Worm (Caenorhabditis elegans) whole organism, mixed stage, embryonic: ENCODE data around the gene sgn-1.

Source experiments
- bed-3 ChIP-seq: fragments of 200-800 bp; sonication (Bioruptor generic); optimal IDR thresholded peaks from 3 replicates; lab custom pipeline; 2018; ENCODE audit warnings: mild to moderate bottlenecking, missing genetic modification characterization, moderate library complexity, missing compliant biosample characterization
- blmp-1 ChIP-seq: fragments of 150-350 bp; optimal IDR thresholded peaks from 2 replicates; lab custom pipeline; 2014; ENCODE audit warnings: missing biosample characterization, missing genetic modification characterization
- ceh-39 ChIP-seq: fragments of 150-350 bp; optimal IDR thresholded peaks from 2 replicates; lab custom pipeline; 2014; ENCODE audit warnings: missing biosample characterization, missing genetic modification characterization
- ces-1 ChIP-seq: fragments of 150-350 bp; optimal IDR thresholded peaks from 2 replicates; lab custom pipeline; 2014; ENCODE audit warnings: missing biosample characterization, missing genetic modification reagents, missing genetic modification characterization
- cnd-1 ChIP-seq: fragments of 200-800 bp; sonication (Bioruptor generic); optimal IDR thresholded peaks from 2 replicates; lab custom pipeline; 2018; ENCODE audit warnings: mild to moderate bottlenecking, missing genetic modification characterization, missing compliant biosample characterization
- elt-1 ChIP-seq: sonication (generic microtip); optimal IDR thresholded peaks from 2 replicates; lab custom pipeline; 2017; ENCODE audit warnings: missing genetic modification characterization, mild to moderate bottlenecking, missing compliant biosample characterization, antibody characterized with exemption, moderate library complexity, borderline replicate concordance; ENCODE audit not compliant: insufficient read depth
- elt-3 ChIP-seq: fragments of 150-350 bp; optimal IDR thresholded peaks from 2 replicates; lab custom pipeline; 2014; ENCODE audit warnings: missing biosample characterization, missing genetic modification characterization
- ham-2 ChIP-seq: fragments of 200-800 bp; sonication (Bioruptor generic); optimal IDR thresholded peaks from 2 replicates; lab custom pipeline; 2018; ENCODE audit warnings: mild to moderate bottlenecking, missing genetic modification characterization, missing compliant biosample characterization
- hlh-1 ChIP-seq: fragments of 150-350 bp; optimal IDR thresholded peaks from 2 replicates; lab custom pipeline; 2014; ENCODE audit warnings: missing biosample characterization, missing genetic modification reagents, missing genetic modification characterization
- lin-32 ChIP-seq: fragments of 200-800 bp; sonication (Bioruptor generic); optimal IDR thresholded peaks from 2 replicates; lab custom pipeline; 2018; ENCODE audit warnings: mild to moderate bottlenecking, missing genetic modification characterization, missing compliant biosample characterization
- lsy-2 ChIP-seq: fragments of 150-350 bp; optimal IDR thresholded peaks from 2 replicates; lab custom pipeline; 2014; ENCODE audit warnings: missing biosample characterization, missing genetic modification characterization
- mab-5 ChIP-seq: fragments of 150-350 bp; optimal IDR thresholded peaks from 2 replicates; lab custom pipeline; 2014; ENCODE audit warnings: missing biosample characterization, missing genetic modification characterization
- mep-1 ChIP-seq: fragments of 150-350 bp; optimal IDR thresholded peaks from 2 replicates; lab custom pipeline; 2017; ENCODE audit warnings: missing biosample characterization, missing genetic modification reagents, missing genetic modification characterization, inconsistent platforms
- nhr-12 ChIP-seq: fragments of 150-350 bp; optimal IDR thresholded peaks from 2 replicates; lab custom pipeline; 2014; ENCODE audit warnings: missing biosample characterization, missing genetic modification characterization
- nhr-2 ChIP-seq: fragments of 150-350 bp; optimal IDR thresholded peaks from 2 replicates; lab custom pipeline; 2014; ENCODE audit warnings: missing biosample characterization, missing genetic modification characterization
- nhr-237 ChIP-seq: fragments of 150-350 bp; optimal IDR thresholded peaks from 2 replicates; lab custom pipeline; 2014; ENCODE audit warnings: missing biosample characterization, missing genetic modification characterization
- nhr-28 ChIP-seq: fragments of 150-350 bp; optimal IDR thresholded peaks from 2 replicates; lab custom pipeline; 2014; ENCODE audit warnings: missing biosample characterization, missing genetic modification characterization
- pha-4 ChIP-seq: fragments of 150-350 bp; optimal IDR thresholded peaks from 2 replicates; lab custom pipeline; 2018; ENCODE audit warnings: missing biosample characterization, missing genetic modification reagents, missing genetic modification characterization
- sem-2 ChIP-seq: fragments of 200-800 bp; sonication (Bioruptor generic); optimal IDR thresholded peaks from 2 replicates; lab custom pipeline; 2018; ENCODE audit warnings: mild to moderate bottlenecking, missing genetic modification characterization, missing compliant biosample characterization
- snpc-4 ChIP-seq: fragments of 150-350 bp; optimal IDR thresholded peaks from 2 replicates; lab custom pipeline; 2014; ENCODE audit warnings: missing biosample characterization, missing genetic modification characterization
- sptf-1 ChIP-seq: sonication (generic microtip); optimal IDR thresholded peaks from 2 replicates; lab custom pipeline; 2017; ENCODE audit warnings: mild to moderate bottlenecking, missing genetic modification characterization, moderate library complexity, missing compliant biosample characterization
- tbx-8 ChIP-seq: fragments of 200-800 bp; sonication (Bioruptor generic); optimal IDR thresholded peaks from 2 replicates; lab custom pipeline; 2018; ENCODE audit warnings: mild to moderate bottlenecking, missing genetic modification characterization, moderate library complexity, missing compliant biosample characterization
- unc-120 ChIP-seq: sonication (generic microtip); optimal IDR thresholded peaks from 2 replicates; lab custom pipeline; 2017; ENCODE audit warnings: missing genetic modification characterization, missing compliant biosample characterization; ENCODE audit not compliant: poor library complexity, severe bottlenecking
- unc-39 ChIP-seq: fragments of 150-350 bp; optimal IDR thresholded peaks from 2 replicates; lab custom pipeline; 2014; ENCODE audit warnings: missing biosample characterization, missing genetic modification characterization
- zip-8 ChIP-seq: fragments of 150-350 bp; optimal IDR thresholded peaks from 2 replicates; lab custom pipeline; 2014; ENCODE audit warnings: missing biosample characterization, missing genetic modification characterization
- ztf-11 ChIP-seq: fragments of 150-350 bp; optimal IDR thresholded peaks from 2 replicates; lab custom pipeline; 2014; ENCODE audit warnings: missing biosample characterization, missing genetic modification characterization

The sgn-1 gene

DNA sequence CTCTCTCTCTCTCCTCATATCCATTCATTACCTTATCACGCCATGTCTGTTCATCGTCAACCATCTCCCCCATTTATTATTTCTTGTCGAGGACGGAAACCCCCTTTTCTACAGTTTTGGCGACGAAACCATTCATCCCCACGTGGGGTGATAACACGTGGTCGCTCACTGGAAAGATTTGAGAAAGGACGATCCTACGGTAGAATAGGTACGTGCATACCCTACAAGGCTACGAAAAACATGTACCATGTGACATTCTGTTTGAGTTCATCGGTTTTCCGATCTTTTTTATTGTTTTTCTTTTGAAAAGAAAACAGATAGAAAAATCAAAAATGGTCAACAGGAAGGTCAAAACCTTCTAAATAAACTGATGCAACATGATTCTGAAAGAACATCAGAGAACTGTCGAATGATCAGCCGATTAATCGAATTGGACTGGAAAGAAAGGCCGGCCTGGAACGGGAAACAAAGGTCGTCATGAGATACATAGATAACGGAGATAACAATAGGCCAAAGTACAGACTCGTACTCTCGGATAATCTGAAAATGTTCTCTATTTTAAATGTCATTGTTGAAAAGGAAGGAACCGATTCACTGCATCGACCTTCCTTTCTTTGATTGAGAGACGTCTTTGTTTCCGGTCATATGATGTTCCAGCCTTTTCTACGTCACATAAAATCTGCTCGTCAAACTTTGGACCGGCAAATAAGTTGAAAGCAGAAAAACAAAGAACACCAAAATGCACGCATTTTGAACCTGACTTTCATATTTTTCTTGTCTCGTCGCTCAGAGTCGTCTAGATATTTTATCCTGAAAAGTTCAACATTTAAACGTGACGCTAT is 41.2 kb downstream of the sgn-1 start:
- TF ChIP-seq lsy-2 (tag; lab: Kevin White, UChicago) (no peak), ham-2 (no peak), nhr-237 (tag; lab: Kevin White, UChicago) (no peak), lin-32 (GFP tag; lab: Kevin White, UChicago) (no peak), sptf-1 (tag; lab: Kevin White, UChicago) (no peak), zip-8 (tag; lab: Kevin White, UChicago) (no peak), nhr-12 (tag; lab: Kevin White, UChicago) (no peak), snpc-4 (tag; lab: Kevin White, UChicago) (no peak), ces-1 (GFP tag; lab: Kevin White, UChicago) (no peak), sem-2 (no peak), elt-1 (no peak), bed-3 (GFP tag; lab: Kevin White, UChicago) (no peak)

- TF ChIP-seq hlh-1 (tag; lab: Kevin White, UChicago) (peak; percentile 19), nhr-2 (tag; lab: Kevin White, UChicago) (no peak)
- TF ChIP-seq, all 35 proteins: peak for 1
Measured at ce11 chrII:8741277-8741676, 42.2 kb downstream of the sgn-1 start.

DNA sequence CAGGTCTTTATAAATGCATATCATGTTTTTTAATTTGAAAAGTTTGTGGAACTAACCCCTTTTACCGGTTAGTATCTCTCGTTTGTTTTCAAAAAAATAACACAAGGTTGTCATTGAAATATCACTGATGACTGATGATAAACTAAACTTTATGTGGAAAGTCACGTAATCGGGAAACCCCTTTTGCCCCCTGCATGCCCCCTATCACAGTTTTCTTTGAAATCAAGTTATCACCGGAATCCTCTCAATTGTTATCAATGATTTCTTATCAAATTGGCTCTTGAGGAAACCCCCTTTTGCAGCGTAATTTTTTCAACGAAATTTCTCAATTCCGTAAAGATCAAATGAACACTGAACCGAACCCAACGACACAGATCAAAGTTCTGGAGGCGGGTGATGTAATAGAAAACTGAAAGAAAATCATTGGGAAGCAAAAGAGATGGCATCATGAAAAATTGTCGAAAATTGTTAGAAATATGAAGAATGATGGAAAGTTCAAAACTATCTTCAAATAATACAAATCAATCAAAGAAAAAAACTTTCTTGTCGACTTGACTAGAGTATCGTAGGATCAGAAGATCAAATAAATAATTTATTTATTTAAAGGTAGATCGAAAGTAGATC is 43.0 kb downstream of the sgn-1 start:
- peak; percentile 14 for TF ChIP-seq nhr-237 (tag; lab: Kevin White, UChicago)
- TF ChIP-seq lsy-2 (tag; lab: Kevin White, UChicago): no peak

ce11 chrII:8738955-8739354 is 44.5 kb downstream of the sgn-1 start:
- TF ChIP-seq hlh-1 (tag; lab: Kevin White, UChicago) (no peak), ces-1 (GFP tag; lab: Kevin White, UChicago) (no peak), nhr-12 (tag; lab: Kevin White, UChicago) (no peak)

DNA sequence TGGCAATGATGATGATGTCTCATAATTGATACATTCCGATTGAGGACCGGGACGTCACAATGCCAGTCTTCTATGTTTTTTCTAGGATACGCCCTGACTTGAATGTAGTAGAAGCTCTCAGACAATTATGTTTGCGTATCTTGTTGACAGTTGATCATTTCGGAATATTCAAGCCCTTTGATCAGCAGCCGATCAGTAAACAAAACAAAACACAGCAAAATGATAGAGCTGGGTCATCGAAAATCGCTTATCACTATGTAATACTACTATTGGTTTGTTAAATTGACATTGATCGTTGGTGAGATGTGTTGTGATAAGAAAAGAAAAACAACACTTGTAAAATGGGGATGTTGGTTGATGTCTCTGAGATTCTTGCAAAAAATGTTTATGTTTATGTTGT is 45.2 kb downstream of the sgn-1 start:
- TF ChIP-seq mab-5 (tag; lab: Kevin White, UChicago): no peak
- no peak for TF ChIP-seq hlh-1 (tag; lab: Kevin White, UChicago)
- TF ChIP-seq blmp-1 (tag; lab: Kevin White, UChicago): no peak
- no peak for TF ChIP-seq sem-2
- TF ChIP-seq ztf-11 (tag; lab: Kevin White, UChicago): no peak
- no peak for TF ChIP-seq mep-1
- TF ChIP-seq ceh-39: no peak
- TF ChIP-seq bed-3 (GFP tag; lab: Kevin White, UChicago): no peak
- TF ChIP-seq unc-120 (tag; lab: Kevin White, UChicago): no peak
- no peak for TF ChIP-seq cnd-1
- no peak for TF ChIP-seq ces-1 (GFP tag; lab: Kevin White, UChicago)
- TF ChIP-seq tbx-8 (GFP tag; lab: Kevin White, UChicago): no peak
- no peak for TF ChIP-seq elt-1
- TF ChIP-seq snpc-4 (tag; lab: Kevin White, UChicago): no peak
- no peak for TF ChIP-seq unc-39 (tag; lab: Kevin White, UChicago)
- no peak for TF ChIP-seq nhr-28
- no peak for TF ChIP-seq nhr-12 (tag; lab: Kevin White, UChicago)
- TF ChIP-seq, all 35 proteins: peak for 0

- TF ChIP-seq zip-8 (tag; lab: Kevin White, UChicago) (peak; percentile 72), elt-3 (tag; lab: Kevin White, UChicago) (no peak)
Measured at ce11 chrII:8737456-8737855, 46.0 kb downstream of the sgn-1 start, which contains the start of gene idpb-4. TSS of gene idpb-4 (minus strand) at chrII:8737556.

DNA sequence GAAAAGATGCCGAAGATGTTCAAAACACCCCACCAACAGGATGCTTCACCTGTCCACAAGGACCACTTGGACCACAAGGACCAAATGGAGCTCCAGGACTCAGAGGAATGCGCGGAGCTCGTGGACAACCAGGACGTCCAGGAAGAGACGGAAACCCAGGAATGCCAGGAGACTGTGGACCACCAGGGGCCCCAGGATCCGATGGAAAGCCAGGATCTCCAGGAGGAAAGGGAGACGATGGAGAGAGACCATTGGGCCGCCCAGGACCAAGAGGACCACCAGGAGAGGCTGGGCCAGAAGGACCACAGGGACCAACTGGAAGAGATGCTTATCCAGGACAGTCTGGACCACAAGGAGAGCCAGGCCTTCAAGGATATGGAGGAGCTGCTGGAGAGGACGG is 49.8 kb downstream of the sgn-1 start:
- no peak for TF ChIP-seq nhr-12 (tag; lab: Kevin White, UChicago)
- no peak for TF ChIP-seq sptf-1 (tag; lab: Kevin White, UChicago)
- TF ChIP-seq elt-1: no peak
- TF ChIP-seq unc-39 (tag; lab: Kevin White, UChicago): no peak
- no peak for TF ChIP-seq blmp-1 (tag; lab: Kevin White, UChicago)
- peak; percentile 44 for TF ChIP-seq pha-4 (tag; lab: Kevin White, UChicago)
- no peak for TF ChIP-seq lsy-2 (tag; lab: Kevin White, UChicago)
- TF ChIP-seq bed-3 (GFP tag; lab: Kevin White, UChicago): no peak
- no peak for TF ChIP-seq ces-1 (GFP tag; lab: Kevin White, UChicago)
